Worm (Caenorhabditis elegans) whole organism, L1 larva: ENCODE results near the gene F15D4.6.

Experiments used
- C04F5.9 ChIP-seq: sonication (generic microtip); optimal IDR thresholded peaks from 2 replicates; lab custom pipeline; 2016; ENCODE audit warnings: missing genetic modification characterization, missing compliant biosample characterization
- F16B12.6 ChIP-seq: fragments of 150-350 bp; optimal IDR thresholded peaks from 2 replicates; lab custom pipeline; 2014; ENCODE audit warnings: missing biosample characterization, missing genetic modification characterization
- aha-1 ChIP-seq: fragments of 150-350 bp; optimal IDR thresholded peaks from 2 replicates; lab custom pipeline; 2014; ENCODE audit warnings: missing biosample characterization, missing genetic modification characterization
- aly-2 ChIP-seq: fragments of 150-350 bp; optimal IDR thresholded peaks from 2 replicates; lab custom pipeline; 2014; ENCODE audit warnings: missing biosample characterization, missing genetic modification characterization
- blmp-1 ChIP-seq: fragments of 150-350 bp; optimal IDR thresholded peaks from 2 replicates; lab custom pipeline; 2014; ENCODE audit warnings: missing biosample characterization, missing genetic modification characterization
- ceh-82 ChIP-seq, 3 experiments: fragments of 150-350 bp in 1 of 3; sonication (generic microtip) in 2 of 3; optimal IDR thresholded peaks; 2 replicates each; lab custom pipeline; 2014 to 2017; ENCODE audit warnings: missing biosample characterization in 3 of 3, missing genetic modification characterization in 3 of 3
- ceh-90 ChIP-seq: sonication (generic microtip); optimal IDR thresholded peaks from 2 replicates; lab custom pipeline; 2016; ENCODE audit warnings: missing genetic modification characterization, missing compliant biosample characterization
- ces-1 ChIP-seq: fragments of 150-350 bp; optimal IDR thresholded peaks from 2 replicates; lab custom pipeline; 2014; ENCODE audit warnings: missing biosample characterization, missing genetic modification reagents, missing genetic modification characterization
- dpl-1 ChIP-seq, 3 experiments: fragments of 150-350 bp in 2 of 3; sonication (generic microtip) in 1 of 3; optimal IDR thresholded peaks; 2 replicates each; lab custom pipeline; 2014 to 2017; ENCODE audit warnings: missing biosample characterization in 3 of 3, missing genetic modification characterization in 3 of 3, missing genetic modification reagents in 3 of 3
- dsc-1 ChIP-seq: sonication (generic microtip); optimal IDR thresholded peaks from 2 replicates; lab custom pipeline; 2016; ENCODE audit warnings: mild to moderate bottlenecking, missing genetic modification characterization, missing compliant biosample characterization
- egl-13 ChIP-seq: sonication (generic microtip); optimal IDR thresholded peaks from 2 replicates; lab custom pipeline; 2016; ENCODE audit warnings: missing genotype, missing genetic modification reagents, missing genetic modification characterization, missing compliant biosample characterization
- egl-27 ChIP-seq, 2 experiments: fragments of 150-350 bp in 1 of 2; sonication (generic microtip); optimal IDR thresholded peaks; 3 replicates each; lab custom pipeline; 2017 to 2018; ENCODE audit warnings: missing biosample characterization in 2 of 2, missing genetic modification characterization in 2 of 2, missing genetic modification reagents in 2 of 2
- elt-2 ChIP-seq: sonication (generic microtip); optimal IDR thresholded peaks from 2 replicates; lab custom pipeline; 2016; ENCODE audit warnings: missing genetic modification characterization, mild to moderate bottlenecking, inconsistent platforms, missing compliant biosample characterization, missing genetic modification reagents
- elt-3 ChIP-seq, 6 experiments: fragments of 150-350 bp in 1 of 6; sonication (generic microtip); optimal IDR thresholded peaks; 2 replicates each; lab custom pipeline; 2017 to 2018; ENCODE audit warnings: missing biosample characterization in 6 of 6, missing genetic modification characterization in 6 of 6, inconsistent platforms in 1 of 6
- ets-5 ChIP-seq: fragments of 200-800 bp; sonication (Bioruptor generic); IDR thresholded peaks from 2 replicates; pipeline ENCODE4 v1.3.6; 2022; ENCODE audit warnings: missing genetic modification characterization, missing compliant biosample characterization
- fkh-10 ChIP-seq: sonication (generic microtip); optimal IDR thresholded peaks from 2 replicates; lab custom pipeline; 2017; ENCODE audit warnings: missing biosample characterization, missing genetic modification reagents, missing genetic modification characterization
- fkh-4 ChIP-seq: sonication (generic microtip); optimal IDR thresholded peaks from 2 replicates; lab custom pipeline; 2016; ENCODE audit warnings: missing compliant biosample characterization, missing genetic modification characterization, borderline replicate concordance
- fos-1 ChIP-seq: fragments of 150-350 bp; optimal IDR thresholded peaks from 2 replicates; lab custom pipeline; 2014; ENCODE audit warnings: missing biosample characterization, missing genetic modification characterization
- grh-1 ChIP-seq: fragments of 200-800 bp; sonication (Bioruptor generic); IDR thresholded peaks from 2 replicates; pipeline ENCODE4 v1.3.6; 2022; ENCODE audit warnings: missing genetic modification reagents, missing genetic modification characterization, missing compliant biosample characterization
- jun-1 ChIP-seq: fragments of 150-350 bp; optimal IDR thresholded peaks from 2 replicates; lab custom pipeline; 2014; ENCODE audit warnings: missing biosample characterization, missing genetic modification reagents, missing genetic modification characterization
- lin-15B ChIP-seq: fragments of 150-350 bp; sonication (generic microtip); optimal IDR thresholded peaks from 3 replicates; lab custom pipeline; 2014; ENCODE audit warnings: missing biosample characterization, missing genetic modification characterization
- lin-35 ChIP-seq, 2 experiments: fragments of 150-350 bp; optimal IDR thresholded peaks; 2 replicates each; lab custom pipeline; 2014; ENCODE audit warnings: missing biosample characterization in 2 of 2, missing genetic modification characterization in 2 of 2, missing genetic modification reagents in 2 of 2
- lin-39 ChIP-seq: fragments of 150-350 bp; optimal IDR thresholded peaks from 2 replicates; lab custom pipeline; 2014; ENCODE audit warnings: missing biosample characterization, missing genetic modification reagents, missing genetic modification characterization
- lir-3 ChIP-seq: sonication (generic microtip); optimal IDR thresholded peaks from 2 replicates; lab custom pipeline; 2016; ENCODE audit warnings: mild to moderate bottlenecking, missing genetic modification characterization, moderate library complexity, missing compliant biosample characterization; ENCODE audit not compliant: poor library complexity
- mab-9 ChIP-seq: fragments of 200-800 bp; sonication (Bioruptor generic); IDR thresholded peaks from 2 replicates; pipeline ENCODE4 v1.3.6; 2022; ENCODE audit warnings: missing genetic modification reagents, missing genetic modification characterization, missing compliant biosample characterization
- mdl-1 ChIP-seq, 2 experiments: fragments of 150-350 bp; optimal IDR thresholded peaks; 2 replicates each; lab custom pipeline; 2014 to 2017; ENCODE audit warnings: missing biosample characterization in 2 of 2, missing genetic modification characterization in 2 of 2, inconsistent platforms in 1 of 2
- mef-2 ChIP-seq: fragments of 150-350 bp; optimal IDR thresholded peaks from 2 replicates; lab custom pipeline; 2014; ENCODE audit warnings: missing biosample characterization, missing genetic modification characterization
- mep-1 ChIP-seq: fragments of 150-350 bp; optimal IDR thresholded peaks from 2 replicates; lab custom pipeline; 2014; ENCODE audit warnings: missing biosample characterization, missing genetic modification characterization
- nhr-11 ChIP-seq: fragments of 150-350 bp; optimal IDR thresholded peaks from 2 replicates; lab custom pipeline; 2014; ENCODE audit warnings: missing biosample characterization, missing genetic modification characterization
- nhr-20 ChIP-seq: sonication (generic microtip); optimal IDR thresholded peaks from 2 replicates; lab custom pipeline; 2016; ENCODE audit warnings: mild to moderate bottlenecking, missing genetic modification characterization, missing compliant biosample characterization
- nhr-28 ChIP-seq: fragments of 150-350 bp; optimal IDR thresholded peaks from 2 replicates; lab custom pipeline; 2014; ENCODE audit warnings: missing biosample characterization, missing genetic modification characterization
- nhr-84 ChIP-seq: sonication (generic microtip); optimal IDR thresholded peaks from 2 replicates; lab custom pipeline; 2017; ENCODE audit warnings: missing biosample characterization, missing genetic modification characterization
- nhr-85 ChIP-seq: sonication (generic microtip); peaks from one replicate; lab custom pipeline; 2016; ENCODE audit warnings: missing genetic modification characterization, inconsistent platforms, missing compliant biosample characterization
- nhr-90 ChIP-seq: sonication (generic microtip); optimal IDR thresholded peaks from 2 replicates; lab custom pipeline; 2016; ENCODE audit warnings: mild to moderate bottlenecking, missing genetic modification characterization, missing compliant biosample characterization; ENCODE audit not compliant: poor library complexity
- pag-3 ChIP-seq: sonication (generic microtip); optimal IDR thresholded peaks from 2 replicates; lab custom pipeline; 2017; ENCODE audit warnings: missing genetic modification characterization, mild to moderate bottlenecking, missing compliant biosample characterization, antibody characterized with exemption, borderline replicate concordance; ENCODE audit not compliant: insufficient read depth
- skn-1 ChIP-seq: fragments of 150-350 bp; optimal IDR thresholded peaks from 2 replicates; lab custom pipeline; 2014; ENCODE audit warnings: missing biosample characterization, missing genetic modification characterization
- snu-23 ChIP-seq: sonication (generic microtip); optimal IDR thresholded peaks from 2 replicates; lab custom pipeline; 2016; ENCODE audit warnings: missing genetic modification characterization, missing compliant biosample characterization
- sox-4 ChIP-seq: sonication (generic microtip); optimal IDR thresholded peaks from 2 replicates; lab custom pipeline; 2016; ENCODE audit warnings: missing genetic modification characterization, missing compliant biosample characterization
- sptf-1 ChIP-seq: fragments of 150-350 bp; optimal IDR thresholded peaks from 2 replicates; lab custom pipeline; 2014; ENCODE audit warnings: missing biosample characterization, missing genetic modification characterization
- sup-37 ChIP-seq: fragments of 200-800 bp; sonication (Bioruptor generic); optimal IDR thresholded peaks from 2 replicates; lab custom pipeline; 2018; ENCODE audit warnings: mild to moderate bottlenecking, missing genetic modification characterization, missing compliant biosample characterization
- tbx-2 ChIP-seq: sonication (generic microtip); optimal IDR thresholded peaks from 2 replicates; lab custom pipeline; 2016; ENCODE audit warnings: missing genetic modification characterization, missing compliant biosample characterization
- tlp-1 ChIP-seq: fragments of 150-350 bp; optimal IDR thresholded peaks from 2 replicates; lab custom pipeline; 2014; ENCODE audit warnings: missing biosample characterization, missing genetic modification characterization
- unc-130 ChIP-seq: fragments of 150-350 bp; optimal IDR thresholded peaks from 2 replicates; lab custom pipeline; 2017; ENCODE audit warnings: missing biosample characterization, missing genetic modification characterization, inconsistent platforms
- unc-30 ChIP-seq: sonication (generic microtip); optimal IDR thresholded peaks from 2 replicates; lab custom pipeline; 2017; ENCODE audit warnings: missing biosample characterization, missing genetic modification characterization
- unc-62 ChIP-seq: fragments of 150-350 bp; optimal IDR thresholded peaks from 2 replicates; lab custom pipeline; 2014; ENCODE audit warnings: missing biosample characterization, missing genetic modification reagents, missing genetic modification characterization
- unc-98 ChIP-seq: fragments of 200-800 bp; sonication (Bioruptor generic); IDR thresholded peaks from 2 replicates; pipeline ENCODE4 v1.3.6; 2022; ENCODE audit warnings: missing genetic modification characterization, missing compliant biosample characterization
- xbp-1 ChIP-seq: sonication (generic microtip); optimal IDR thresholded peaks from 2 replicates; lab custom pipeline; 2016; ENCODE audit warnings: missing genetic modification characterization, missing compliant biosample characterization
- zag-1 ChIP-seq: fragments of 150-350 bp; optimal IDR thresholded peaks from 2 replicates; lab custom pipeline; 2014; ENCODE audit warnings: missing biosample characterization, missing genetic modification characterization
- ztf-4 ChIP-seq: fragments of 150-350 bp; optimal IDR thresholded peaks from 2 replicates; lab custom pipeline; 2014; ENCODE audit warnings: missing biosample characterization, missing genetic modification characterization

F15D4.6 gene

DNA sequence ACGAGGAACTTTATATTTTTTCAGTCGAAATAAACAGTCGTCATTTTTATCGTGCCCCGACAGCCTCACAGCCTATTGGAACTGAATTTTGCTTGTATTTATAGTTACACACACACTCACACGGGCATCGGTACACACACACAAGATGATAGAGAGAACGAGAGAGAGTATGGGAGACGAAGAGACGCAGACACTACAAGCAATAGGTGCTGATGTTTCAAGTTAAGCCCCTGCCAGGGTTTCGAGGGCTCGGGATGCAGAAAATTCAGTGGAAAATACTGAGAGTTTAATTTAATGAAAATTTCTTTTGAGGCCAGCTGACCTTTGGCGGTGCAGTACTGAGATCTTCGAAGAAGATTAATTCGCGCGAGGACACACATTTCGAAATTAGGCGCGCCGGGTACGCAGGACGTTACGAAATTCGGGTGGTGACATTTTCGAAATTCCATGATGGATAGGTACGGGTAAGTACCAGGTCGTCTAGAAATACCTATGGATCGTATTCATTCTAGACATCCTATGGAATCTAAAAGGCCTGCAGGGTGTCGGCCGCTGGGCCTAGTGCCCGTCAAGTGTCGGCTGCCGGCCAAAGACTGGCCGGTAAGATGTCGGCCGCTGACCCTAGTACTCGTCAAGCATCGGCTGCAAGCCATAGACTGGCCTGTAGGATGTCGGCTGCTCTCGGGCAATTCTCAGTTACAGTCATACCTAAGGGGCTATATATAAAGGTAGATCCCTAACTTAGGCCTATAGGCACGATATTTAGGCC lies 41.7 kb downstream of the F15D4.6 start (continued):
- TF ChIP-seq mdl-1 (tag; optimal IDR thresholded peaks at IDR 0.05; lab: Kevin White, UChicago) (no peak), mab-9 (no peak), snu-23 (peak; percentile 21), tbx-2 (tag; lab: Kevin White, UChicago) (no peak), dsc-1 (tag; lab: Kevin White, UChicago) (no peak), elt-3 (tag; optimal IDR thresholded peaks at IDR 0.05; lab: Kevin White, UChicago) (no peak), lin-35 (GFP tag; optimal IDR thresholded peaks at IDR 0.05; lab: Kevin White, UChicago) (peak in 1 of 2 experiments; percentile 40), mep-1 (peak; percentile 33), nhr-90 (no peak), aly-2 (tag; lab: Kevin White, UChicago) (no peak), grh-1 (GFP tag; lab: Robert Waterston, UW) (peak; percentile 12; the same call in 1 of the 2 replicates), zag-1 (tag; lab: Kevin White, UChicago) (no peak), sptf-1 (tag; lab: Kevin White, UChicago) (no peak), mef-2 (tag; lab: Kevin White, UChicago) (no peak), ets-5 (GFP tag; lab: Robert Waterston, UW) (no peak), skn-1 (tag; lab: Kevin White, UChicago) (peak; percentile 51)
- TF ChIP-seq, all 84 proteins: peak for 17

DNA sequence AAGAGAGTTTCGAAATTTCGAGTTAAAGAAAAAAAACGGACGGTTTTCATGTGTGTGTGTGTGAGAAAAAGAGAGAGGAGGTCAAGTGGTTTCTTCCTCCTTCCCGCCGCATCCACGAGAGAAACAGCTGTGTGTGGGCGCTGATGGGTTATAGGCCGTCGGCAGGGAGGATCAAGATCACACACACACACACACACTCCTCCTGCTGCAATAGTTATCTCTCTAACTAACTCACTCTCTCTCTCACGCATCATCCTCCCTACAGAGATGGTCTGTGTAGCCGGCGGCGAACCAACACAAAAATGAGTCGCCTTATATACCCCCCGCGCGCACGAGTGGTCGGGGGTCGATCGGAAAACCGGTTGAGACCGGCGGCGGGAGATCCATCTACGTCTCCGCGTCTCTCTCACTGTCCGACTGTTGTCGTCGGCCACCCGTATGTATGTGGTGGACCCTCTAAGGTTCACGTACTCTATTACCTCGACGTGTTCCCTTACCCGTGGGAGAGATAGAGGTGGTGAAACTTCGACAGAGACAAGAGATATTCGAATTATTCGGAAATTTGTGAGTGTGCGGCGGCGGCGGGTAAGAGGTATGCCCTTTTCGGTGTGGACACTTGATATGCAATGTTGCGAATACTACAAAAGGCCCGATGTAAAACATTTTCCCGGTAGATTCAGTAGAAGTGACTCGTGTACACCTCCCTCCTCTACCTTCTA lies 42.6 kb downstream of the F15D4.6 start:
- TF ChIP-seq snu-23 (peak; percentile 90), dpl-1 (GFP tag; optimal IDR thresholded peaks at IDR 0.05; lab: Kevin White, UChicago) (peak; percentile 15 to 41 (median 18)), blmp-1 (tag; lab: Kevin White, UChicago) (peak; percentile 68), fos-1 (tag; lab: Kevin White, UChicago) (no peak), nhr-28 (tag; lab: Kevin White, UChicago) (no peak), mdl-1 (tag; optimal IDR thresholded peaks at IDR 0.05; lab: Kevin White, UChicago) (peak in 1 of 2 experiments; percentile 81), lir-3 (tag; lab: Kevin White, UChicago) (peak; percentile 69), nhr-20 (tag; lab: Kevin White, UChicago) (peak; percentile 94), lin-39 (no peak), unc-62 (no peak), nhr-90 (peak; percentile 94), elt-2 (tag; lab: Kevin White, UChicago) (no peak), ceh-90 (tag; lab: Kevin White, UChicago) (no peak), sup-37 (GFP tag; lab: Kevin White, UChicago) (peak; percentile 43), F16B12.6 (tag; lab: Kevin White, UChicago) (no peak), lin-15B (tag; lab: Kevin White, UChicago) (no peak), nhr-85 (peak; percentile 99), nhr-11 (no peak), unc-130 (tag; lab: Kevin White, UChicago) (peak; percentile 91), pag-3 (tag; lab: Kevin White, UChicago) (no peak), ces-1 (GFP tag; lab: Kevin White, UChicago) (no peak), jun-1 (tag; lab: Kevin White, UChicago) (peak; percentile 56), sox-4 (tag; lab: Kevin White, UChicago) (no peak), C04F5.9 (tag; lab: Kevin White, UChicago) (peak; percentile 12), egl-13 (tag; lab: Kevin White, UChicago) (no peak), ceh-82 (tag; optimal IDR thresholded peaks at IDR 0.05; lab: Kevin White, UChicago) (peak in 1 of 3 experiments; percentile 34), aha-1 (tag; lab: Kevin White, UChicago) (peak; percentile 55), xbp-1 (tag; lab: Kevin White, UChicago) (peak; percentile 62), unc-98 (GFP tag; lab: Robert Waterston, UW) (no peak), fkh-4 (tag; lab: Kevin White, UChicago) (no peak), ets-5 (GFP tag; lab: Robert Waterston, UW) (no peak), unc-30 (no peak), fkh-10 (no peak), egl-27 (tag; optimal IDR thresholded peaks at IDR 0.05; lab: Kevin White, UChicago) (peak in 1 of 2 experiments; percentile 48), ztf-4 (tag; lab: Kevin White, UChicago) (peak; percentile 65), tlp-1 (no peak), nhr-84 (tag; lab: Kevin White, UChicago) (no peak)
